Fruit fly (Drosophila melanogaster): ENCODE results near the gene CG13083.

CG13083 gene

dm6 chr2L:19537779-19538456 lies 50.6 kb downstream of the CG13083 start, which contains the start of gene CG13082 (continued):
- TF ChIP-seq dimm (GFP tag; IDR thresholded peaks at IDR 0.05) = no peak
- TF ChIP-seq BtbVII (GFP tag; optimal IDR thresholded peaks at IDR 0.05) = no peak
- no peak for TF ChIP-seq z (GFP tag; IDR thresholded peaks at IDR 0.05)
- no peak for TF ChIP-seq CG16813 (GFP tag; IDR thresholded peaks at IDR 0.05; ENCODE audit: partially characterized antibody)
- TF ChIP-seq CG16815 (GFP tag; optimal IDR thresholded peaks at IDR 0.05) = peak; percentile 36
- TF ChIP-seq B-H2 (GFP tag; optimal IDR thresholded peaks at IDR 0.05) = no peak
- TF ChIP-seq CG7839 (tag; optimal IDR thresholded peaks at IDR 0.05) = peak; percentile 59
- TF ChIP-seq Blimp-1 (GFP tag; optimal IDR thresholded peaks at IDR 0.05) = peak; percentile 87
- TF ChIP-seq repo (GFP tag; optimal IDR thresholded peaks at IDR 0.05) = no peak
- no peak for TF ChIP-seq CG14441 (GFP tag; IDR thresholded peaks at IDR 0.05)
- TF ChIP-seq pnt (GFP tag; optimal IDR thresholded peaks at IDR 0.05) = peak; percentile 5
- no peak for TF ChIP-seq HmgD (GFP tag; optimal IDR thresholded peaks at IDR 0.05)
- peak; percentile 51 for TF ChIP-seq Hsf (GFP tag; optimal IDR thresholded peaks at IDR 0.05)
- no peak for TF ChIP-seq p53 (GFP tag; optimal IDR thresholded peaks at IDR 0.05)
- peak; percentile 33 for TF ChIP-seq zen (tag; optimal IDR thresholded peaks at IDR 0.05)
- peak; percentile 77 for TF ChIP-seq gsb-n (tag; optimal IDR thresholded peaks at IDR 0.05)
- TF ChIP-seq D (optimal IDR thresholded peaks at IDR 0.05) = no peak
- TF ChIP-seq D (GFP tag; optimal IDR thresholded peaks at IDR 0.05) = peak; percentile 75
- peak; percentile 13 to 23 for TF ChIP-seq Pdp1 (GFP tag; optimal IDR thresholded peaks at IDR 0.05)
- TF ChIP-seq lmd (GFP tag; IDR thresholded peaks at IDR 0.05) = peak; percentile 49; the same call in 1 of the 2 replicates
- peak; percentile 1 for TF ChIP-seq Sry-β (GFP tag; optimal IDR thresholded peaks at IDR 0.05)
- no peak for TF ChIP-seq BEAF-32 (GFP tag; optimal IDR thresholded peaks at IDR 0.05)
- no peak for TF ChIP-seq CG6791 (GFP tag; IDR thresholded peaks at IDR 0.05; ENCODE audit: partially characterized antibody)
- no peak for TF ChIP-seq ham (GFP tag; IDR thresholded peaks at IDR 0.05)
- no peak for TF ChIP-seq ac (GFP tag; optimal IDR thresholded peaks at IDR 0.05)
- TF ChIP-seq CG7963 (GFP tag; IDR thresholded peaks at IDR 0.05; ENCODE audit: partially characterized antibody) = no peak
- no peak for TF ChIP-seq CG1603 (tag; optimal IDR thresholded peaks at IDR 0.05)
- TF ChIP-seq CG34422 (GFP tag; IDR thresholded peaks at IDR 0.05) = no peak
- no peak for TF ChIP-seq mld (GFP tag; IDR thresholded peaks at IDR 0.05; ENCODE audit: partially characterized antibody)
- TF ChIP-seq CG8089 (GFP tag; optimal IDR thresholded peaks at IDR 0.05) = no peak
- peak; percentile 60 for TF ChIP-seq CG10267 (tag; optimal IDR thresholded peaks at IDR 0.05)

All from whole organism, embryonic.